Worm (Caenorhabditis elegans): Measurements from ENCODE around the gene gly-6.

- TF ChIP-seq hlh-6 (tag; optimal IDR thresholded peaks at IDR 0.05) (no peak), gmeb-2 (tag; optimal IDR thresholded peaks at IDR 0.05) (no peak), C38D4.7 (GFP tag; optimal IDR thresholded peaks at IDR 0.05) (no peak)
Measured at ce11 chrIII:4359208-4359607, 28.2 kb upstream of the gly-6 start.
